Fruit fly (Drosophila melanogaster): Measurements from ENCODE around the gene CG32500.

dm6 chrX:21632852-21633251 is 9.3 kb upstream of the CG32500 start:
- no peak for TF ChIP-seq h (optimal IDR thresholded peaks at IDR 0.05)
- no peak for TF ChIP-seq psq (optimal IDR thresholded peaks at IDR 0.05)

Measured in Kc167 (cell line).